Worm (Caenorhabditis elegans): ENCODE data around the gene F44E5.17.

F44E5.17 gene

DNA sequence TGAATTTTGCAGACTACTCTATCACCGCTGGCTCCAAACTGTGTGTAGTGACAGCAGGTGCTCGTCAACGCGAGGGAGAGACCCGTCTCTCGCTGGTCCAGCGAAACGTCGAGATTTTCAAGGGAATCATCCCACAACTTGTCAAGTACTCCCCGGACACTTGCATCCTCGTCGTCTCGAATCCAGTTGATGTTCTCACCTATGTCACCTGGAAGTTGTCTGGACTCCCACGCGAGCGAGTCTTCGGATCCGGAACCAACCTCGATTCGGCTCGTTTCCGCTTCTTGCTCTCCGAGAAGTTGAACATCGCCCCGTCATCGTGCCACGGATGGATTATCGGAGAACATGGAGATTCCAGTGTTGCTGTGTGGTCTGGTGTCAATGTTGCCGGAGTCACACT, 22.8 kb downstream of the F44E5.17 start:
- TF ChIP-seq tbx-37 (GFP tag; conservative IDR thresholded peaks at IDR 0.05) = no peak

- TF ChIP-seq tra-4 (tag; optimal IDR thresholded peaks at IDR 0.05) (no peak), flt-1 (GFP tag; IDR thresholded peaks at IDR 0.05) (no peak), pes-1 (GFP tag; IDR thresholded peaks at IDR 0.05) (no peak), hmg-4 (GFP tag; optimal IDR thresholded peaks at IDR 0.05) (no peak), F13C5.2 (tag; optimal IDR thresholded peaks at IDR 0.05) (no peak), sea-1 (GFP tag; conservative IDR thresholded peaks at IDR 0.05) (no peak), aly-1 (tag; optimal IDR thresholded peaks at IDR 0.05) (no peak), ceh-36 (tag; optimal IDR thresholded peaks at IDR 0.05) (no peak), B0310.2 (tag; optimal IDR thresholded peaks at IDR 0.05) (no peak), ceh-13 (GFP tag; optimal IDR thresholded peaks at IDR 0.05) (no peak), scrt-1 (GFP tag; IDR thresholded peaks at IDR 0.05) (no peak), ets-7 (tag; optimal IDR thresholded peaks at IDR 0.05) (no peak)
Measured at ce11 chrII:11724362-11724761, 24.0 kb downstream of the F44E5.17 start.

ce11 chrII:11723904-11724303, 24.5 kb downstream of the F44E5.17 start, which contains the start of gene ldh-1:
ldh-1 (plus strand) TSS chrII:11724204.
- no peak for TF ChIP-seq B0310.2 (tag; optimal IDR thresholded peaks at IDR 0.05)
- no peak for TF ChIP-seq sea-1 (GFP tag; conservative IDR thresholded peaks at IDR 0.05)
- TF ChIP-seq ets-7 (tag; optimal IDR thresholded peaks at IDR 0.05) = no peak
- no peak for TF ChIP-seq ceh-36 (tag; optimal IDR thresholded peaks at IDR 0.05)
- TF ChIP-seq tbx-37 (GFP tag; conservative IDR thresholded peaks at IDR 0.05) = no peak
- TF ChIP-seq hmbx-1 (tag; optimal IDR thresholded peaks at IDR 0.05) = no peak
- no peak for TF ChIP-seq hnd-1 (tag; optimal IDR thresholded peaks at IDR 0.05)
- TF ChIP-seq tbx-11 (GFP tag; IDR thresholded peaks at IDR 0.05) = no peak

DNA sequence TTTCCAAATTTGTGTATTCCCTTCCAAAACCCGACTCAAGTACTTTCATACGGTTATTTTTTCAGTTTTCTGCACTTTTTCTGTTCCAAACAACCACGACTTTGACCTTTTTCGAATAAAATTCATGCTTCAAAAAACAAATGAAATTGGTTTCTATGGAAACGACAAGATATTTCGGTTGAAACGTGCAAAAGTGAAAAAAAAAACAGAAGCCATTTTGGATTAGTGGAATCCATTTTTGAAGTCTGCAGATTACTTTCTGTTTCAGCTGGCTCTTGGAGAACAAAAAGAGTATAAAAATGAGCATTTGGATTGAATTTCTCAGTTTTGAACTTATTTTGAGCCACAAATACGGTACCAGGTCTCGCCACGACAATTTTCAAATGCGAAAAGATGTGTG, 26.2 kb downstream of the F44E5.17 start:
- TF ChIP-seq ceh-13 (GFP tag; optimal IDR thresholded peaks at IDR 0.05) (no peak), hnd-1 (tag; optimal IDR thresholded peaks at IDR 0.05) (no peak), F13C5.2 (tag; optimal IDR thresholded peaks at IDR 0.05) (no peak), ama-1 (optimal IDR thresholded peaks at IDR 0.05) (no peak), B0310.2 (tag; optimal IDR thresholded peaks at IDR 0.05) (no peak), ets-7 (tag; optimal IDR thresholded peaks at IDR 0.05) (no peak), hmg-4 (GFP tag; optimal IDR thresholded peaks at IDR 0.05) (no peak), pes-1 (GFP tag; IDR thresholded peaks at IDR 0.05) (no peak), flt-1 (GFP tag; IDR thresholded peaks at IDR 0.05) (no peak), scrt-1 (GFP tag; IDR thresholded peaks at IDR 0.05) (no peak), sea-1 (GFP tag; conservative IDR thresholded peaks at IDR 0.05) (no peak), tbx-37 (GFP tag; conservative IDR thresholded peaks at IDR 0.05) (no peak), tra-4 (tag; optimal IDR thresholded peaks at IDR 0.05) (no peak), aly-1 (tag; optimal IDR thresholded peaks at IDR 0.05) (no peak), ceh-36 (tag; optimal IDR thresholded peaks at IDR 0.05) (no peak), tbx-11 (GFP tag; IDR thresholded peaks at IDR 0.05) (no peak), hmbx-1 (tag; optimal IDR thresholded peaks at IDR 0.05) (no peak)

DNA sequence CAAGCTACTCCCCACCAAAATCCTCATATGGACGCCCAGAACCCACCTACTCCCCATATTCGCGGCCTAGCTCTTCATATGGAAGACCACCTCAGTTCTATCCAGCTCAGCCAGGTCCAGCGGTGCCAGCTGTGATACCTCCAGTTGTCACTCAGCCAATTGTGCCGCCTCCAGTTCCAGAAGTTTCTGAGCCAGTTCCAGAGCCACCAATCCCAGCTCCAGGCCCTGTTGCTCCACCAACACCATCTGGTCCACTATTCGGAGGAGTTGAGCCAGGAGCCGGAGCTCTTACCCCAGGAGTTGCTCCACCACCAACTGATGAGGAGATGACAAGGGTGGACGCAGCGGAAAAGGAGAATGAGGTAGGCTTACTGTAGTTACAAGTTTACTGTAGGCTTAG, 26.8 kb downstream of the F44E5.17 start:
- TF ChIP-seq pes-1 (GFP tag; IDR thresholded peaks at IDR 0.05) = no peak
- TF ChIP-seq scrt-1 (GFP tag; IDR thresholded peaks at IDR 0.05) = no peak
- no peak for TF ChIP-seq F13C5.2 (tag; optimal IDR thresholded peaks at IDR 0.05)
- no peak for TF ChIP-seq aly-1 (tag; optimal IDR thresholded peaks at IDR 0.05)
- no peak for TF ChIP-seq ets-7 (tag; optimal IDR thresholded peaks at IDR 0.05)
- TF ChIP-seq hmg-4 (GFP tag; optimal IDR thresholded peaks at IDR 0.05) = no peak
- TF ChIP-seq sea-1 (GFP tag; conservative IDR thresholded peaks at IDR 0.05) = no peak
- TF ChIP-seq flt-1 (GFP tag; IDR thresholded peaks at IDR 0.05) = no peak
- no peak for TF ChIP-seq ceh-36 (tag; optimal IDR thresholded peaks at IDR 0.05)
- TF ChIP-seq hnd-1 (tag; optimal IDR thresholded peaks at IDR 0.05) = no peak
- no peak for TF ChIP-seq ceh-13 (GFP tag; optimal IDR thresholded peaks at IDR 0.05)
- TF ChIP-seq tbx-11 (GFP tag; IDR thresholded peaks at IDR 0.05) = no peak
- no peak for TF ChIP-seq ama-1 (optimal IDR thresholded peaks at IDR 0.05)

DNA sequence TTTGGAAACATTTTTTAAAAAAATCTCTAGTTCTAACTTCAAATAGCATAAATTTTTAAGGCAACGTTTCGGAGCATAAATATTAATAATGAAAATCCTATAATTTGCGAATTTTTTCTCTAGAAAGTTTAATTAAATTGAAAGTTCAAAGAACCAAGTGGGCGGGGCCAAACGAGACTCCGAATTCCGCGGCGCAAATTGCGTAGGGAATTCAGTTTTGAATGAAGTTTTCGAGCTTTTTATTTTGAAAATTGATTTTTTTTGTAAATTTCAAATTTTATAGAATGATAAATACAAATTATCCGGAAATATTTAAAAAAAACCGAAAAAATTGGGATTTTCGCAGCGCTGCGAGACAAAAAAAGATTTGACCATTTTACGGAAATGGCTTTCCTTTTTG, 27.6 kb downstream of the F44E5.17 start:
- TF ChIP-seq tbx-11 (GFP tag; IDR thresholded peaks at IDR 0.05) = no peak
- TF ChIP-seq ceh-13 (GFP tag; optimal IDR thresholded peaks at IDR 0.05) = no peak
- no peak for TF ChIP-seq ceh-36 (tag; optimal IDR thresholded peaks at IDR 0.05)
- no peak for TF ChIP-seq ets-7 (tag; optimal IDR thresholded peaks at IDR 0.05)
- TF ChIP-seq tbx-37 (GFP tag; conservative IDR thresholded peaks at IDR 0.05) = no peak
- TF ChIP-seq tra-4 (tag; optimal IDR thresholded peaks at IDR 0.05) = no peak
- TF ChIP-seq scrt-1 (GFP tag; IDR thresholded peaks at IDR 0.05) = no peak
- no peak for TF ChIP-seq hmg-4 (GFP tag; optimal IDR thresholded peaks at IDR 0.05)
- TF ChIP-seq hnd-1 (tag; optimal IDR thresholded peaks at IDR 0.05) = no peak
- no peak for TF ChIP-seq B0310.2 (tag; optimal IDR thresholded peaks at IDR 0.05)
- no peak for TF ChIP-seq sea-1 (GFP tag; conservative IDR thresholded peaks at IDR 0.05)
- no peak for TF ChIP-seq hmbx-1 (tag; optimal IDR thresholded peaks at IDR 0.05)
- TF ChIP-seq aly-1 (tag; optimal IDR thresholded peaks at IDR 0.05) = no peak
- no peak for TF ChIP-seq flt-1 (GFP tag; IDR thresholded peaks at IDR 0.05)
- TF ChIP-seq pes-1 (GFP tag; IDR thresholded peaks at IDR 0.05) = no peak
- TF ChIP-seq F13C5.2 (tag; optimal IDR thresholded peaks at IDR 0.05) = no peak

- TF ChIP-seq B0310.2 (tag; optimal IDR thresholded peaks at IDR 0.05) = no peak
- TF ChIP-seq ama-1 (optimal IDR thresholded peaks at IDR 0.05) = no peak
- TF ChIP-seq hnd-1 (tag; optimal IDR thresholded peaks at IDR 0.05) = no peak
- no peak for TF ChIP-seq hmg-4 (GFP tag; optimal IDR thresholded peaks at IDR 0.05)
- no peak for TF ChIP-seq tra-4 (tag; optimal IDR thresholded peaks at IDR 0.05)
- TF ChIP-seq ceh-13 (GFP tag; optimal IDR thresholded peaks at IDR 0.05) = no peak
- no peak for TF ChIP-seq tbx-11 (GFP tag; IDR thresholded peaks at IDR 0.05)
- no peak for TF ChIP-seq tbx-37 (GFP tag; conservative IDR thresholded peaks at IDR 0.05)
- no peak for TF ChIP-seq flt-1 (GFP tag; IDR thresholded peaks at IDR 0.05)
- TF ChIP-seq F13C5.2 (tag; optimal IDR thresholded peaks at IDR 0.05) = no peak
- no peak for TF ChIP-seq ets-7 (tag; optimal IDR thresholded peaks at IDR 0.05)
- no peak for TF ChIP-seq sea-1 (GFP tag; conservative IDR thresholded peaks at IDR 0.05)
- TF ChIP-seq scrt-1 (GFP tag; IDR thresholded peaks at IDR 0.05) = no peak
Measured at ce11 chrII:11720102-11720501, 28.3 kb downstream of the F44E5.17 start, which contains the start of gene F13D12.3. F13D12.3 (plus strand) TSS chrII:11720402.

- TF ChIP-seq sea-1 (GFP tag; conservative IDR thresholded peaks at IDR 0.05) = no peak
- no peak for TF ChIP-seq hmbx-1 (tag; optimal IDR thresholded peaks at IDR 0.05)
- TF ChIP-seq aly-1 (tag; optimal IDR thresholded peaks at IDR 0.05) = no peak
- TF ChIP-seq ceh-13 (GFP tag; optimal IDR thresholded peaks at IDR 0.05) = no peak
- TF ChIP-seq B0310.2 (tag; optimal IDR thresholded peaks at IDR 0.05) = no peak
- no peak for TF ChIP-seq ets-7 (tag; optimal IDR thresholded peaks at IDR 0.05)
- no peak for TF ChIP-seq ama-1 (optimal IDR thresholded peaks at IDR 0.05)
- TF ChIP-seq ceh-36 (tag; optimal IDR thresholded peaks at IDR 0.05) = no peak
- TF ChIP-seq hnd-1 (tag; optimal IDR thresholded peaks at IDR 0.05) = no peak
- TF ChIP-seq hmg-4 (GFP tag; optimal IDR thresholded peaks at IDR 0.05) = no peak
- no peak for TF ChIP-seq flt-1 (GFP tag; IDR thresholded peaks at IDR 0.05)
- no peak for TF ChIP-seq tra-4 (tag; optimal IDR thresholded peaks at IDR 0.05)
- TF ChIP-seq scrt-1 (GFP tag; IDR thresholded peaks at IDR 0.05) = no peak
- no peak for TF ChIP-seq tbx-37 (GFP tag; conservative IDR thresholded peaks at IDR 0.05)
- TF ChIP-seq F13C5.2 (tag; optimal IDR thresholded peaks at IDR 0.05) = no peak
- TF ChIP-seq pes-1 (GFP tag; IDR thresholded peaks at IDR 0.05) = no peak
- no peak for TF ChIP-seq tbx-11 (GFP tag; IDR thresholded peaks at IDR 0.05)
Measured at ce11 chrII:11719533-11719932, 28.9 kb downstream of the F44E5.17 start.
